Fruit fly (Drosophila melanogaster) S2 (cell line): ENCODE measurements around the gene NimC1.

Experiments
- CG8478 ChIP-seq: fragments of >200 bp; optimal IDR thresholded peaks from 2 replicates; lab custom pipeline; 2018
- CTCF ChIP-seq, 2 experiments: fragments of >200 bp; optimal IDR thresholded peaks; 2 replicates each; lab custom pipeline; 2018

DNA sequence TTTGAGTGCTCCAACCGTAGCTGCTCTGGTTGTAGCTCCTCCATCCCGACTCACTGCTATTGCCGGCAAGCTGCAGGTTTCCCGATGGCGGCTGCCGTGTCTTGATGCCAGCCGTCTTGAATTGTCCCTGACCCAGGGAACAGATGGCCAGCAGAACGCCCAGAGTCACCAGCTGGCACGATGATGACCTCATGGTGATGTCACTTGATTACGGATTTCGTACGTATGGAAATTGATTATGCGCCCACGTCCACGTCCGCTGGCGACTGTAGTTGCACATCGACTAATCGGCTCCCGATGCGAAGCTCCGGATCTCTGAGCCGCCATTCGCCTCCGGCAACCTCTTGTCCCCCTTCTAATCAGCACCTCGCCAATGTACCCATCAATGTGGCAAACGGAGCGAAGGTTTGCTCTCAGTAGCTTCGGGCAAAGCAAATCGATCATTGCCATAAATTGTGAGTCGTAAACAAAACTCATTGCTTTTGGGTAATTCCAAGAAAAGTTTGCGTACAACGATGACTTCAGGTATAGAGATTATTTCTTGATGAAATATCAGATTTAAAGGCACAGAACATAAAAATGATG, 9.7 kb downstream of the NimC1 start, which contains the start of gene NimB2:
- no peak for TF ChIP-seq CG8478
- TF ChIP-seq CTCF (optimal IDR thresholded peaks at IDR 0.05; lab: Kevin White, UChicago) = no peak
